Fruit fly (Drosophila melanogaster) whole organism, wandering third instar larva: Measurements from ENCODE around the gene Uggt.

Experiments
- Dfd ChIP-seq: fragments of >200 bp; optimal IDR thresholded peaks from 2 replicates; lab custom pipeline; 2017; ENCODE audit warnings: missing biosample characterization, missing genetic modification characterization
- dmrt93B ChIP-seq: fragments of 200-800 bp; sonication (Bioruptor generic); optimal IDR thresholded peaks from 2 replicates; lab custom pipeline; 2018; ENCODE audit warnings: missing biosample characterization, mild to moderate bottlenecking, missing genetic modification characterization
- h ChIP-seq: fragments of 200-800 bp; sonication (Bioruptor generic); optimal IDR thresholded peaks from 3 replicates; lab custom pipeline; 2016; ENCODE audit warnings: missing biosample characterization, mild to moderate bottlenecking, missing genetic modification characterization
- tai ChIP-seq: sonication (Bioruptor generic); optimal IDR thresholded peaks from 2 replicates; lab custom pipeline; 2016; ENCODE audit warnings: missing biosample characterization, missing genetic modification characterization
- usp ChIP-seq: fragments of >200 bp; optimal IDR thresholded peaks from 2 replicates; lab custom pipeline; 2017; ENCODE audit warnings: missing biosample characterization, missing genetic modification characterization
- woc ChIP-seq: sonication (Bioruptor generic); optimal IDR thresholded peaks from 2 replicates; lab custom pipeline; 2016; ENCODE audit warnings: missing biosample characterization, mild to moderate bottlenecking, missing genetic modification characterization

DNA sequence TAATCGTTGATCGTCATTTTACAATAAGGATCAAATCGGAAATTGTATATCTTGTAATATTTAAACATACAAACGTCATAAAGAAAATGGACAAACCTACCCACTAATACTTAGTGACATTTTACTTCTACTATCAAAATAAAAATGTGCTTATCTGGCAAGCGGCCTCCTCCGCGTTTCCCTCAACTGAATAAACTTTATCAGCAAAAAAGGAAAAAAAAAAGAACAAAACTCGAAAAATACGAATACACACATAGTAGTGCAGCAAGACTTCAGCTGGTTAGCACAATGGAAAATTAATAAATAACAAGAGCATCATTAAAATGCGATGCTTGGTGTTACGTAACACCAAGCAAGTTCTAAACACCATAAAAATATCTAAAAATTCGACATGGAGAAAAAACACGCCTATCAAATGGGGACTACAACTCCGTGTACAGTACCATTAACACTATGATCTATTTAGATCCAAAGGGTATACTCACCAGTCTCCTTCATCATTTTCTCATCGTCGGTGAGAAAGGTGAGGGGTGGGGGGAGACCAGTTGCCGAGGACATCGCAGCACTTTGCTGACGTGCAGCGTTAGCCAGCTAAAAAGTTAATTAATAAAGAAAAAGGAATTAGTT, 25.0 kb downstream of the Uggt start:
- TF ChIP-seq h (GFP tag; lab: Kevin White, UChicago) (no peak), woc (GFP tag; lab: Kevin White, UChicago) (no peak), tai (GFP tag; lab: Kevin White, UChicago) (no peak), dmrt93B (GFP tag; lab: Kevin White, UChicago) (no peak), Dfd (no peak), usp (GFP tag; lab: Kevin White, UChicago) (no peak)
